Worm (Caenorhabditis elegans): ENCODE results near the gene F28H6.7.

- TF ChIP-seq tbp1 (GFP tag; optimal IDR thresholded peaks at IDR 0.05) (no peak), ama-1 (optimal IDR thresholded peaks at IDR 0.05) (no peak), ama-1 (GFP tag; optimal IDR thresholded peaks at IDR 0.05) (no peak), atf-7 (tag; optimal IDR thresholded peaks at IDR 0.05) (no peak), bed-1 (GFP tag; IDR thresholded peaks at IDR 0.05) (no peak), hmg-20 (GFP tag; IDR thresholded peaks at IDR 0.05) (no peak), nfyb-1 (GFP tag; IDR thresholded peaks at IDR 0.05) (no peak), xnd-1 (tag; optimal IDR thresholded peaks at IDR 0.05) (no peak), let-607 (tag; optimal IDR thresholded peaks at IDR 0.05) (no peak), lir-1 (GFP tag; conservative IDR thresholded peaks at IDR 0.05) (no peak), attf-5 (GFP tag; optimal IDR thresholded peaks at IDR 0.05) (no peak), snpc-1.3 (tag; optimal IDR thresholded peaks at IDR 0.05; ENCODE audit: insufficient read depth) (no peak), madf-10 (tag; optimal IDR thresholded peaks at IDR 0.05) (no peak), ets-4 (GFP tag; optimal IDR thresholded peaks at IDR 0.05) (no peak)
Measured at ce11 chrX:14131476-14131875, 15.6 kb downstream of the F28H6.7 start.
